Fruit fly (Drosophila melanogaster): ENCODE measurements around the gene Atg8a.
A peak's percentile ranks its signal among the peaks of the same experiment; 100 is the strongest.

The Atg8a gene

dm6 chrX:10757616-10758078 lies 10.5 kb downstream of the Atg8a start, which contains the start of gene Rph (continued):
- no peak for TF ChIP-seq HLH4C (GFP tag; IDR thresholded peaks at IDR 0.05; ENCODE audit: partially characterized antibody)
- no peak for TF ChIP-seq CG3726 (GFP tag; IDR thresholded peaks at IDR 0.05)
- TF ChIP-seq CG32772 (GFP tag; IDR thresholded peaks at IDR 0.05): no peak
- TF ChIP-seq Myb (GFP tag; optimal IDR thresholded peaks at IDR 0.05): peak; percentile 21
- no peak for TF ChIP-seq CG18476 (GFP tag; optimal IDR thresholded peaks at IDR 0.05)
- no peak for TF ChIP-seq Ravus (GFP tag; IDR thresholded peaks at IDR 0.05)
- no peak for TF ChIP-seq HHEX (GFP tag; optimal IDR thresholded peaks at IDR 0.05)
- no peak for TF ChIP-seq CG14710 (tag; optimal IDR thresholded peaks at IDR 0.05)
- TF ChIP-seq Lpt (GFP tag; optimal IDR thresholded peaks at IDR 0.05): no peak
- TF ChIP-seq disco-r (GFP tag; optimal IDR thresholded peaks at IDR 0.05): no peak
- TF ChIP-seq kah (GFP tag; optimal IDR thresholded peaks at IDR 0.05): no peak
- peak; percentile 16 for TF ChIP-seq pzg (GFP tag; optimal IDR thresholded peaks at IDR 0.05)
- TF ChIP-seq CG3065 (GFP tag; optimal IDR thresholded peaks at IDR 0.05): no peak
- TF ChIP-seq CG13287 (GFP tag; IDR thresholded peaks at IDR 0.05; ENCODE audit: partially characterized antibody): peak; percentile 63
- no peak for TF ChIP-seq dati (GFP tag; IDR thresholded peaks at IDR 0.05)
- TF ChIP-seq D19B (GFP tag; optimal IDR thresholded peaks at IDR 0.05): no peak
- peak; percentile 22 for TF ChIP-seq CG11504 (tag; optimal IDR thresholded peaks at IDR 0.05)
- no peak for TF ChIP-seq NC2β (GFP tag; optimal IDR thresholded peaks at IDR 0.05)
- TF ChIP-seq Drgx (GFP tag; IDR thresholded peaks at IDR 0.05): no peak
- TF ChIP-seq Atf-2 (GFP tag; optimal IDR thresholded peaks at IDR 0.05): no peak
- TF ChIP-seq CG34376 (GFP tag; optimal IDR thresholded peaks at IDR 0.05): peak; percentile 18
- TF ChIP-seq Blimp-1 (GFP tag; optimal IDR thresholded peaks at IDR 0.05): no peak
- peak; percentile 42 for TF ChIP-seq ewg (GFP tag; optimal IDR thresholded peaks at IDR 0.05)
- no peak for TF ChIP-seq so (GFP tag; IDR thresholded peaks at IDR 0.05)
- TF ChIP-seq zf30C (GFP tag; optimal IDR thresholded peaks at IDR 0.05): no peak
- no peak; the same call in 1 of the 2 replicates for TF ChIP-seq Bgb (GFP tag; IDR thresholded peaks at IDR 0.05; ENCODE audit: partially characterized antibody)

- TF ChIP-seq grau (tag; optimal IDR thresholded peaks at IDR 0.05) (peak; percentile 16), CG31441 (GFP tag; IDR thresholded peaks at IDR 0.05) (0 out of 2 replicates have a peak, but pooled peaks have one; percentile 22), salm (tag; optimal IDR thresholded peaks at IDR 0.05) (no peak), CG17829 (tag; optimal IDR thresholded peaks at IDR 0.05) (no peak), slou (GFP tag; optimal IDR thresholded peaks at IDR 0.05) (no peak), CG8944 (GFP tag; optimal IDR thresholded peaks at IDR 0.05) (no peak), CG7556 (GFP tag; optimal IDR thresholded peaks at IDR 0.05) (peak; percentile 58), CG18599 (GFP tag; optimal IDR thresholded peaks at IDR 0.05) (peak; percentile 39), CG34376 (GFP tag; optimal IDR thresholded peaks at IDR 0.05) (peak; percentile 22), CG9437 (GFP tag; optimal IDR thresholded peaks at IDR 0.05) (peak; percentile 2), CG18619 (GFP tag; optimal IDR thresholded peaks at IDR 0.05) (peak; percentile 23), CG6175 (GFP tag; IDR thresholded peaks at IDR 0.05) (no peak), CG11723 (GFP tag; optimal IDR thresholded peaks at IDR 0.05) (no peak), Hand (GFP tag; optimal IDR thresholded peaks at IDR 0.05) (peak; percentile 16), CG30403 (GFP tag; optimal IDR thresholded peaks at IDR 0.05) (peak; percentile 8), exex (tag; optimal IDR thresholded peaks at IDR 0.05) (no peak), CG13296 (GFP tag; optimal IDR thresholded peaks at IDR 0.05) (peak; percentile 2), NfI (GFP tag; optimal IDR thresholded peaks at IDR 0.05) (no peak), CG12104 (GFP tag; optimal IDR thresholded peaks at IDR 0.05) (peak; percentile 4), Sox100B (GFP tag; optimal IDR thresholded peaks at IDR 0.05) (peak; percentile 24), CG2678 (tag; optimal IDR thresholded peaks at IDR 0.05) (peak; percentile 54), stwl (tag; optimal IDR thresholded peaks at IDR 0.05) (no peak), Fer1 (GFP tag; optimal IDR thresholded peaks at IDR 0.05) (peak; percentile 2), Bgb (GFP tag; IDR thresholded peaks at IDR 0.05; ENCODE audit: partially characterized antibody) (no peak), lmd (GFP tag; IDR thresholded peaks at IDR 0.05) (no peak), Meics (GFP tag; optimal IDR thresholded peaks at IDR 0.05) (peak; percentile 42)
These were observed 12.0 kb downstream of the Atg8a start for dm6 chrX:10756026-10756561.
